Fruit fly (Drosophila melanogaster) whole organism, embryonic: ENCODE data around the gene tw.

ENCODE experiments used
- Awh ChIP-seq: fragments of 200-800 bp; sonication (Bioruptor generic); IDR thresholded peaks from 2 replicates; pipeline ENCODE4, ENCODE4 v1.3.6; 2022; ENCODE audit warnings: missing biosample characterization, missing genetic modification characterization
- CG10366 ChIP-seq: fragments of 200-800 bp; sonication (Bioruptor generic); IDR thresholded peaks from 2 replicates; pipeline ENCODE4 v1.3.6; 2022; ENCODE audit warnings: missing biosample characterization, missing genetic modification characterization
- CG10565 ChIP-seq: fragments of 200-800 bp; sonication (Bioruptor generic); optimal IDR thresholded peaks from 3 replicates; lab custom pipeline; 2016; ENCODE audit warnings: missing biosample characterization, mild to moderate bottlenecking, missing genetic modification characterization
- CG11398 ChIP-seq: fragments of 200-800 bp; sonication (Bioruptor generic); optimal IDR thresholded peaks from 2 replicates; lab custom pipeline; 2016; ENCODE audit warnings: missing biosample characterization, missing genetic modification characterization
- CG11695 ChIP-seq: fragments of 200-800 bp; sonication (Bioruptor generic); IDR thresholded peaks from 3 replicates; pipeline ENCODE4 v1.3.6; 2022; ENCODE audit warnings: missing biosample characterization, missing genetic modification characterization
- CG12769 ChIP-seq: fragments of 200-800 bp; sonication (Bioruptor generic); optimal IDR thresholded peaks from 2 replicates; lab custom pipeline; 2019; ENCODE audit warnings: missing biosample characterization, mild to moderate bottlenecking, missing genetic modification characterization, moderate library complexity
- CG12942 ChIP-seq: fragments of 200-800 bp; sonication (Bioruptor generic); optimal IDR thresholded peaks from 3 replicates; lab custom pipeline; 2016; ENCODE audit warnings: missing biosample characterization, missing genetic modification characterization
- CG13624 ChIP-seq: fragments of 200-800 bp; sonication (Bioruptor generic); optimal IDR thresholded peaks from 2 replicates; lab custom pipeline; 2016; ENCODE audit warnings: missing biosample characterization, missing genetic modification characterization
- CG14667 ChIP-seq: fragments of 200-800 bp; sonication (Bioruptor generic); IDR thresholded peaks from 2 replicates; pipeline ENCODE4 v1.3.6; 2022; ENCODE audit warnings: missing biosample characterization, missing genetic modification characterization
- CG14860 ChIP-seq: fragments of 200-800 bp; sonication (Bioruptor generic); IDR thresholded peaks from 3 replicates; pipeline ENCODE4 v1.3.6; 2022; ENCODE audit warnings: missing biosample characterization, missing genetic modification characterization; ENCODE audit not compliant: partially characterized antibody
- CG15269 ChIP-seq: fragments of 200-800 bp; sonication (Bioruptor generic); optimal IDR thresholded peaks from 2 replicates; lab custom pipeline; 2018; ENCODE audit warnings: missing biosample characterization, mild to moderate bottlenecking, missing genetic modification characterization, moderate library complexity
- CG15601 ChIP-seq: fragments of 200-800 bp; sonication (Bioruptor generic); optimal IDR thresholded peaks from 3 replicates; lab custom pipeline; 2019; ENCODE audit warnings: missing biosample characterization, mild to moderate bottlenecking, missing genetic modification characterization, moderate library complexity
- CG16815 ChIP-seq: fragments of 200-800 bp; sonication (Bioruptor generic); optimal IDR thresholded peaks from 3 replicates; lab custom pipeline; 2017; ENCODE audit warnings: missing biosample characterization, mild to moderate bottlenecking, missing genetic modification characterization
- CG17568 ChIP-seq: fragments of 200-800 bp; sonication (Bioruptor generic); optimal IDR thresholded peaks from 2 replicates; lab custom pipeline; 2018; ENCODE audit warnings: missing biosample characterization, mild to moderate bottlenecking, missing genetic modification characterization, moderate library complexity
- CG18011 ChIP-seq: fragments of 200-800 bp; sonication (Bioruptor generic); optimal IDR thresholded peaks from 2 replicates; lab custom pipeline; 2017; ENCODE audit warnings: missing biosample characterization, missing genetic modification characterization, mild to moderate bottlenecking, moderate library complexity, missing genotype
- CG2199 ChIP-seq: fragments of 200-800 bp; sonication (Bioruptor generic); IDR thresholded peaks from 3 replicates; pipeline ENCODE4 v1.3.6; 2022; ENCODE audit warnings: missing biosample characterization, missing genetic modification characterization
- CG2875 ChIP-seq: fragments of 200-800 bp; sonication (Bioruptor generic); optimal IDR thresholded peaks from 2 replicates; lab custom pipeline; 2017; ENCODE audit warnings: missing biosample characterization, mild to moderate bottlenecking, missing genetic modification characterization, missing genetic modification reagents
- CG3065 ChIP-seq: fragments of 200-800 bp; sonication (Bioruptor generic); optimal IDR thresholded peaks from 2 replicates; lab custom pipeline; 2016; ENCODE audit warnings: missing biosample characterization, missing genetic modification characterization
- CG31224 ChIP-seq: fragments of 200-800 bp; sonication (Bioruptor generic); IDR thresholded peaks from 2 replicates; pipeline ENCODE4 v1.3.6; 2022; ENCODE audit warnings: missing biosample characterization, missing genetic modification characterization
- CG3281 ChIP-seq: fragments of 200-800 bp; sonication (Bioruptor generic); optimal IDR thresholded peaks from 3 replicates; lab custom pipeline; 2017; ENCODE audit warnings: missing biosample characterization, mild to moderate bottlenecking, missing genetic modification characterization
- CG5245 ChIP-seq: fragments of 200-800 bp; sonication (Bioruptor generic); optimal IDR thresholded peaks from 3 replicates; lab custom pipeline; 2016; ENCODE audit warnings: missing biosample characterization, missing genetic modification characterization
- CG6175 ChIP-seq: fragments of 200-800 bp; sonication (Bioruptor generic); IDR thresholded peaks from 3 replicates; pipeline ENCODE4 v1.3.6; 2022; ENCODE audit warnings: missing biosample characterization, missing genetic modification characterization
- CG7271 ChIP-seq: fragments of 200-800 bp; sonication (Bioruptor generic); optimal IDR thresholded peaks from 2 replicates; lab custom pipeline; 2018; ENCODE audit warnings: missing biosample characterization, mild to moderate bottlenecking, missing genetic modification characterization, moderate library complexity
- CG8281 ChIP-seq: fragments of 200-800 bp; sonication (Bioruptor generic); optimal IDR thresholded peaks from 2 replicates; lab custom pipeline; 2018; ENCODE audit warnings: missing biosample characterization, mild to moderate bottlenecking, missing genetic modification characterization, moderate library complexity
- CG8359 ChIP-seq: fragments of 200-800 bp; sonication (Bioruptor generic); optimal IDR thresholded peaks from 2 replicates; lab custom pipeline; 2017; ENCODE audit warnings: missing biosample characterization, mild to moderate bottlenecking, missing genetic modification characterization, borderline replicate concordance
- CTCF ChIP-seq: fragments of 200-800 bp; sonication (Bioruptor generic); optimal IDR thresholded peaks from 2 replicates; lab custom pipeline; 2017; ENCODE audit warnings: missing biosample characterization, mild to moderate bottlenecking, missing genetic modification characterization, moderate library complexity
- Dad ChIP-seq: fragments of 200-800 bp; sonication (Bioruptor generic); optimal IDR thresholded peaks from 3 replicates; lab custom pipeline; 2016; ENCODE audit warnings: missing biosample characterization, missing genetic modification characterization
- Doc2 ChIP-seq: fragments of 200-800 bp; sonication (Bioruptor generic); IDR thresholded peaks from 2 replicates; pipeline ENCODE4 v1.3.6; 2022; ENCODE audit warnings: missing biosample characterization, missing genetic modification characterization
- Elba2 ChIP-seq: fragments of 200-800 bp; sonication (Bioruptor generic); optimal IDR thresholded peaks from 3 replicates; lab custom pipeline; 2016; ENCODE audit warnings: missing biosample characterization, missing genetic modification characterization
- Hr39 ChIP-seq: fragments of >200 bp; optimal IDR thresholded peaks from 2 replicates; lab custom pipeline; 2017
- MBD-R2 ChIP-seq: fragments of 200-800 bp; sonication (Bioruptor generic); IDR thresholded peaks from 2 replicates; pipeline ENCODE4 v1.3.6; 2022; ENCODE audit warnings: missing biosample characterization, missing genetic modification characterization
- Max ChIP-seq: fragments of 200-800 bp; sonication (Bioruptor generic); optimal IDR thresholded peaks from 2 replicates; lab custom pipeline; 2016; ENCODE audit warnings: missing biosample characterization, mild to moderate bottlenecking, missing genetic modification characterization
- Myb ChIP-seq: fragments of 200-800 bp; sonication (Bioruptor generic); optimal IDR thresholded peaks from 2 replicates; lab custom pipeline; 2016; ENCODE audit warnings: missing biosample characterization, missing genetic modification characterization
- Opbp ChIP-seq: fragments of 200-800 bp; sonication (Bioruptor generic); IDR thresholded peaks from 3 replicates; pipeline ENCODE4 v1.3.6; 2022; ENCODE audit warnings: missing biosample characterization, missing genetic modification characterization; ENCODE audit not compliant: partially characterized antibody
- Sin3A ChIP-seq: fragments of >200 bp; optimal IDR thresholded peaks from 2 replicates; lab custom pipeline; 2018
- Sry-δ ChIP-seq: fragments of 200-800 bp; sonication (Bioruptor generic); optimal IDR thresholded peaks from 2 replicates; lab custom pipeline; 2016; ENCODE audit warnings: missing biosample characterization, missing genetic modification characterization
- al ChIP-seq: fragments of 200-800 bp; sonication (Bioruptor generic); IDR thresholded peaks from 2 replicates; pipeline ENCODE4 v1.3.6; 2022; ENCODE audit warnings: missing biosample characterization, missing genetic modification characterization
- btn ChIP-seq: fragments of 200-800 bp; sonication (Bioruptor generic); optimal IDR thresholded peaks from 2 replicates; lab custom pipeline; 2016; ENCODE audit warnings: missing biosample characterization, missing genetic modification characterization
- chm ChIP-seq: fragments of 200-800 bp; sonication (Bioruptor generic); IDR thresholded peaks from 2 replicates; pipeline ENCODE4 v1.3.6; 2022; ENCODE audit warnings: missing biosample characterization, missing genetic modification characterization
- crol ChIP-seq: fragments of 200-800 bp; sonication (Bioruptor generic); IDR thresholded peaks from 2 replicates; pipeline ENCODE4 v1.3.6; 2022; ENCODE audit warnings: missing biosample characterization, missing genetic modification characterization
- da ChIP-seq: fragments of 200-800 bp; sonication (Bioruptor generic); optimal IDR thresholded peaks from 2 replicates; lab custom pipeline; 2016; ENCODE audit warnings: missing biosample characterization, missing genetic modification characterization
- danr ChIP-seq: fragments of 200-800 bp; sonication (Bioruptor generic); IDR thresholded peaks from 2 replicates; pipeline ENCODE4 v1.3.6; 2022; ENCODE audit warnings: missing biosample characterization, missing genetic modification characterization
- exex ChIP-seq: fragments of 200-800 bp; sonication (Bioruptor generic); optimal IDR thresholded peaks from 4 replicates; lab custom pipeline; 2018; ENCODE audit warnings: missing biosample characterization, mild to moderate bottlenecking, missing genetic modification characterization, moderate library complexity
- ken ChIP-seq: fragments of 200-800 bp; sonication (Bioruptor generic); IDR thresholded peaks from 3 replicates; pipeline ENCODE4 v1.3.6; 2022; ENCODE audit warnings: missing biosample characterization, missing genetic modification characterization
- kni ChIP-seq: fragments of 200-800 bp; sonication (Bioruptor generic); optimal IDR thresholded peaks from 3 replicates; lab custom pipeline; 2017; ENCODE audit warnings: mild to moderate bottlenecking, missing biosample characterization, missing genetic modification reagents, missing genetic modification characterization
- mam ChIP-seq: fragments of 200-800 bp; sonication (Bioruptor generic); optimal IDR thresholded peaks from 3 replicates; lab custom pipeline; 2016; ENCODE audit warnings: missing biosample characterization, missing genetic modification characterization
- nom ChIP-seq: fragments of 200-800 bp; sonication (Bioruptor generic); optimal IDR thresholded peaks from 2 replicates; lab custom pipeline; 2017; ENCODE audit warnings: missing biosample characterization, missing genetic modification characterization, mild to moderate bottlenecking, moderate library complexity, missing genetic modification reagents
- schlank ChIP-seq: fragments of 200-800 bp; sonication (Bioruptor generic); optimal IDR thresholded peaks from 2 replicates; lab custom pipeline; 2018; ENCODE audit warnings: missing biosample characterization, mild to moderate bottlenecking, missing genetic modification characterization
- scrt ChIP-seq: fragments of 200-800 bp; sonication (Bioruptor generic); optimal IDR thresholded peaks from 2 replicates; lab custom pipeline; 2018; ENCODE audit warnings: missing biosample characterization, mild to moderate bottlenecking, missing genetic modification characterization, moderate library complexity
- sim ChIP-seq: fragments of 200-800 bp; sonication (Bioruptor generic); IDR thresholded peaks from 2 replicates; pipeline ENCODE4 v1.3.6; 2022; ENCODE audit warnings: missing biosample characterization, missing genetic modification characterization
- sisA ChIP-seq: fragments of 200-800 bp; sonication (Bioruptor generic); IDR thresholded peaks from 2 replicates; pipeline ENCODE4 v1.3.6; 2022; ENCODE audit warnings: missing biosample characterization, missing genetic modification characterization
- vnd ChIP-seq: fragments of 200-800 bp; sonication (Bioruptor generic); IDR thresholded peaks from 3 replicates; pipeline ENCODE4 v1.3.6; 2022; ENCODE audit warnings: missing biosample characterization, missing genetic modification characterization; ENCODE audit not compliant: partially characterized antibody
- yki ChIP-seq: fragments of >200 bp; optimal IDR thresholded peaks from 3 replicates; lab custom pipeline; 2018

Gene tw

dm6 chrX:768480-769123 is 15.9 kb upstream of the tw start (continued):
- TF ChIP-seq Awh (GFP tag; lab: Robert Waterston, UW): no peak
- no peak for TF ChIP-seq schlank
- TF ChIP-seq CG12769: peak; percentile 40
- peak; percentile 39 for TF ChIP-seq Sry-δ (GFP tag; lab: Kevin White, UChicago)
- peak; percentile 79 for TF ChIP-seq kni
- peak; percentile 52; the same call in 1 of the 2 replicates for TF ChIP-seq crol (GFP tag; lab: Robert Waterston, UW)
- no peak for TF ChIP-seq sim (GFP tag; lab: Robert Waterston, UW)
- TF ChIP-seq CG12942 (GFP tag; lab: Kevin White, UChicago): no peak
- TF ChIP-seq chm (GFP tag; lab: Robert Waterston, UW): no peak
- no peak for TF ChIP-seq sisA (GFP tag; lab: Robert Waterston, UW)
- no peak for TF ChIP-seq yki (lab: Kevin White, UChicago)
- TF ChIP-seq CG5245 (GFP tag; lab: Kevin White, UChicago): no peak
- TF ChIP-seq Opbp: no peak
- no peak for TF ChIP-seq ken (GFP tag; lab: Robert Waterston, UW)
- no peak for TF ChIP-seq CTCF (GFP tag; lab: Kevin White, UChicago)
- TF ChIP-seq Hr39 (lab: Kevin White, UChicago): no peak
- no peak for TF ChIP-seq da
- no peak for TF ChIP-seq MBD-R2 (GFP tag; lab: Robert Waterston, UW)
- no peak for TF ChIP-seq scrt (GFP tag; lab: Kevin White, UChicago)
- TF ChIP-seq CG11695 (GFP tag; lab: Robert Waterston, UW): no peak
- TF ChIP-seq Elba2 (GFP tag; lab: Kevin White, UChicago): no peak
- TF ChIP-seq Sin3A (lab: Kevin White, UChicago): no peak
- TF ChIP-seq CG8281 (tag; lab: Kevin White, UChicago): no peak
- no peak for TF ChIP-seq vnd (GFP tag; lab: Robert Waterston, UW)
- TF ChIP-seq CG10565: no peak
- no peak for TF ChIP-seq CG8359 (GFP tag; lab: Kevin White, UChicago)
- no peak for TF ChIP-seq CG31224 (GFP tag; lab: Robert Waterston, UW)
- no peak for TF ChIP-seq CG2875 (GFP tag; lab: Kevin White, UChicago)
- TF ChIP-seq btn (GFP tag; lab: Kevin White, UChicago): no peak
- no peak for TF ChIP-seq CG13624 (GFP tag; lab: Kevin White, UChicago)
- no peak for TF ChIP-seq Max
- TF ChIP-seq CG14860: no peak
- TF ChIP-seq CG7271 (tag; lab: Kevin White, UChicago): no peak
- no peak for TF ChIP-seq CG11398
- no peak for TF ChIP-seq CG3281 (GFP tag; lab: Kevin White, UChicago)

dm6 chrX:769639-770124 is 14.9 kb upstream of the tw start, which contains the start of gene fz3:
Gene fz3 (plus strand): TSS chrX:769945.
- no peak for TF ChIP-seq CG10366 (GFP tag; lab: Robert Waterston, UW)
- no peak for TF ChIP-seq ken (GFP tag; lab: Robert Waterston, UW)
- no peak for TF ChIP-seq al (GFP tag; lab: Robert Waterston, UW)
- no peak for TF ChIP-seq danr (GFP tag; lab: Robert Waterston, UW)
- TF ChIP-seq Dad (GFP tag; lab: Kevin White, UChicago): peak; percentile 15
- TF ChIP-seq CG3065 (GFP tag; lab: Kevin White, UChicago): no peak
- peak; percentile 88 for TF ChIP-seq CTCF (GFP tag; lab: Kevin White, UChicago)
- TF ChIP-seq mam (GFP tag; lab: Kevin White, UChicago): no peak
- TF ChIP-seq CG2199 (GFP tag; lab: Robert Waterston, UW): peak; percentile 66; the same call in 2 of the 3 replicates
- TF ChIP-seq CG16815: no peak
- TF ChIP-seq Doc2 (GFP tag; lab: Robert Waterston, UW): no peak
- TF ChIP-seq MBD-R2 (GFP tag; lab: Robert Waterston, UW): peak; percentile 54
- TF ChIP-seq CG17568: no peak
- TF ChIP-seq Myb (GFP tag; lab: Kevin White, UChicago): peak; percentile 33
- no peak for TF ChIP-seq CG6175
- no peak for TF ChIP-seq CG18011 (GFP tag; lab: Kevin White, UChicago)
- peak; percentile 13 for TF ChIP-seq CG15269 (tag; lab: Kevin White, UChicago)
- TF ChIP-seq nom (GFP tag; lab: Kevin White, UChicago): peak; percentile 73
- TF ChIP-seq exex (tag; lab: Kevin White, UChicago): peak; percentile 10
- no peak for TF ChIP-seq CG14667 (GFP tag; lab: Robert Waterston, UW)
- TF ChIP-seq CG15601 (tag; lab: Kevin White, UChicago): peak; percentile 23
